Worm (Caenorhabditis elegans) whole organism, dauer: ENCODE data around the gene T25C12.3.

Experiments
- unc-62 ChIP-seq: sonication (generic microtip); optimal IDR thresholded peaks from 2 replicates; lab custom pipeline; 2017; ENCODE audit warnings: missing biosample characterization, missing genetic modification reagents, missing genetic modification characterization

Gene T25C12.3

ce11 chrX:11509547-11509946 lies 9.7 kb upstream of the T25C12.3 start:
- no peak for TF ChIP-seq unc-62 (GFP tag; lab: Kevin White, UChicago)

DNA sequence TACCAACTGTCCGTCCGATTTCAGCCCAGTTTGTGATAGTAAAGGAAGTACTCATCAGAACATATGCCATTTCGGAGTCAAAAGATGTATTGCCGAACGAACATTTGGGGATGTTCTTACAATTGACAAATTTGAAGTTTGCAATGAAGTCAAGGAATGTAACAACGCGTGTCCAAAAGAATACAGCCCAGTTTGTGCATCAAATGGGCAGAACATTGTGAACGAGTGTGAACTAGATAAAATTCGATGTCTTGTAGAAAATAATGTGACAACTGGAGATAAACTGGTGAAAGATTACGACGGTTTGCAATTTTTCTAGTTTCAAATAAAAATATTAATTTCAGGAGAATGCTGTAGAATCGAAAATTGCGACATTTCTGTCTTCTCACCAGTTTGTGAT lies 8.0 kb upstream of the T25C12.3 start:
- TF ChIP-seq unc-62 (GFP tag; lab: Kevin White, UChicago) = no peak

ce11 chrX:11501967-11502366 lies 2.2 kb upstream of the T25C12.3 start, which contains the start of gene F29G6.1:
Gene F29G6.1 (plus strand): TSS chrX:11502267.
- no peak for TF ChIP-seq unc-62 (GFP tag; lab: Kevin White, UChicago)

DNA sequence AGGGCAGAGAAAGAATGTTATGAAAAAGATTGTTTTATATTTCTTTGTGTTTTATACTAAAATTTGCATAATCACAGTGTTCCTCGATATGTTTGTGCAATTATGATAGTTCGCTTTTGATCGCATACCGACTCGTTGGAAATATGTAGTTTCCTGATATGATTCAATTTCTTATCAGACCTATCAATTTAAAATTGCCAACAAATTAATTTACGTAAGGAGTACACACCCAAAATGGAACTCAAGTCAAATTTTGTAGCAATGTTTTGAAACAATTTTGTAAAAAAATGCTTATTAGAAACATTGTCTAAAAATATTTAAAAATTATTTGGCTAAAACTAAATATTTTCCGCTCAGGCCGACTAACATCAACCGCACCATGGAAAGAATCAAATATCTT lies 790 bp upstream of the T25C12.3 start:
- no peak for TF ChIP-seq unc-62 (GFP tag; lab: Kevin White, UChicago)

DNA sequence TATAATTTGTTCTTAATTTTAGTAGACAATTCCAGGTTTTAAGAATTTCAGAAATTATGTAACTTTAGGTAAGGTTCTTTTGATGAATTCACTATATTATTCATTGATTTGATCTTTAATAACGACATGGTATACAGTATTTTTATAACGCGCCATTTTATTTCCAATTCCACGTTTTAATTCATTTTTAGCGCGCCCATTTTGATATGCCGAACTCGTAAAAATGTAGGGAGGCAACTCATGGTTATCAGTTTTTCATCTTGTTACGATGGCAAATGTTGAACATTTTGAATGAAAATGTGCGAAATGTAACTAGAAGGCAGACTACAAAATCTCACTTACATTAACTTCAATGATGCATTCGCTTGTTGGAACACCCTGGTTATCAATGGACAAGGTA lies 928 bp downstream of the T25C12.3 start:
- TF ChIP-seq unc-62 (GFP tag; lab: Kevin White, UChicago) = no peak

DNA sequence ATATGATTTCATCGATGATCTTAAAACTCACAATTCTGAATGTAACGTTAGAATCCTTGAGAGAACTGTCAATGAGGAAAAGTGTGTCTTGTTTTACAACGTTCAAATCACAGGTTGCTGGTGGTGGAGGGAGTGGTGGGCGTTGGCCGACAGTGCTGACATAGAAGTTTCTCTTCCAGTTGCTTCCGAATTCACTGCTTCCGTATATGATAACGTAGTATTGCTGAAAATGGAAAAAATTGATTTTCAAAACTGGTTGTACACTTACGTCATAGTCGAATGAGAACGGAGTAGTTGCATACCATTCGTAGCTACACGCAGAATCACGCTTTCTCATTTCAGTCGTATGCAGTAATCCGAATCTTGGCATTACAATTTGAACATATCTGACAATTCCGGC lies 8.0 kb downstream of the T25C12.3 start:
- TF ChIP-seq unc-62 (GFP tag; lab: Kevin White, UChicago) = no peak

ce11 chrX:11489830-11490229 lies 10.0 kb downstream of the T25C12.3 start, which contains the start of gene spp-21:
Gene spp-21 (plus strand): TSS chrX:11490130.
- TF ChIP-seq unc-62 (GFP tag; lab: Kevin White, UChicago) = no peak

DNA sequence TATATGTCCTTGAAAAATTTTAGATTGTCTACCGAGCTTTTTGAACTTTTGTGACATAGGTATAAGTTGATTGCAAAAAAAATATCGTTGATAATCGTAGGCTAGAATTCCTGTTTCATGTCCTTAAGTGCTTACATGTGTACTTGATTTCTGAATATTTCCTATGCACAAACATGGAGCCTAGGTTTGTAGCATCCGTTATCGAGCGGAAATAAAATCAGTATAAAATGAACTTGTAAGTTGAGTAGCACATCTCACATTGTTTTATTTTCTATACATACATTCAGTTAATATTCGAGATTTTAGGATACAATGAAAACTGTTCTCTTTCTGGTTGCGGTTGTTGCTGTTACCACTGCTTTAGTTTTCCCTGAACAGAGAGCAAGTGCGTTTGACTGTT lies 12.3 kb downstream of the T25C12.3 start, which contains the start of gene spp-9:
Gene spp-9, plus strand, starts transcription at position 301 of the 400 bp plus-strand sequence.
- no peak for TF ChIP-seq unc-62 (GFP tag; lab: Kevin White, UChicago)

DNA sequence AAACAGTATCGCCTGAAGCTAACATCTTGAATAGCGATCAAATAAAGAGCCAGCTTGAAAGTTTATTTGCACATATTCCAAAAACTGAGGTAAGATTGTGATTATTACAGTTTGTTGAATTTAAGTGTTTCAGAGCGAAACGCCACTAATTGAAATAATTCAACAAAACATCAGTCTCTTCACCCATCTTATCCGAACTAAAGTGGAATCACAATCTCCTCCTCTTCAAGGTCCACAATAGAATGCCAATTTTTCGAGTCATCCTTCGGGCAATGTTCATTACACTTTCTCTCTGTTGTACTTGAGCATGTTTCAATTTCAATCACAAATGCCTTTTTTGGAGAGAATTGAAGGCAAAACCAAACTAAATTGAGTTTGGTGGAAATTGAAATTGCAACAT lies 15.8 kb downstream of the T25C12.3 start:
- TF ChIP-seq unc-62 (GFP tag; lab: Kevin White, UChicago) = no peak

DNA sequence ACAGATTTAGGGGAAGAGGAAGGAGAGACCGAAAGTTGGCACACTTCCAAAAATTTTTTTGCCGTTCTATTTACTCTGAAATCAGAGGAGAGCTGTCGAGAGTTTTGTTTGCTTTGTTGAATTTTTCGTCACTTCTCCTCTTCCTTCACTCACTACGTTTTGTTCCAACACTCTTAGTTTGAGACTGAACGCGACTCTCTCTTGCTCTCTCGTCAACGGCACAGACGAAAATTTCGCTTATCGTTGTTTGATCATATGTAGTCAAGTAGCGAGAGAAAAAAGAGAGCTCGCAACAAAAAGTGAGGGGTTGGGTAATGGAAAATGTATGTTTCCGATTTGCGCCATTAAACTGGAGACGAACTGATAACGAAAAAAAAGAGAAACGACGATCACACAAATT lies 17.2 kb downstream of the T25C12.3 start:
- TF ChIP-seq unc-62 (GFP tag; lab: Kevin White, UChicago) = no peak

DNA sequence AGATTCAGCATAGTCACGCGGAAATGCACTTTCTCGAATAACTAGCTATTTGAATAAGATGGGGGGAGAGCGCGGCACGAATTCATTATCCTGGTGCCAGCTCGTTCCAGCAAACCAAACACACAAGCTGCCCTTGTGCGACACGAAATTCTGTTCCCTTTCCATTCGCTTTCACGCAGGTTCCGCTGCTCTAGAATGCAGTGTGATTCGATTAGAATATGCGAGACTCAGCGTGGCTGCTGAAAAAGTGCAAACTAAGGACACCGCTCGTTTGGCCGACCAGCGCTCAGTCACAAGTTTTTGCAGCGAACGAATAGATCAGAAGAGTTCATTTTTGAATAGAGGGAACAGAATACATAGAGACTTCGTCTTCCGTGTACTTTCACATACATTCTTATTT lies 17.7 kb downstream of the T25C12.3 start:
- TF ChIP-seq unc-62 (GFP tag; lab: Kevin White, UChicago) = no peak

- TF ChIP-seq unc-62 (GFP tag; lab: Kevin White, UChicago) = no peak
These were observed 18.0 kb downstream of the T25C12.3 start for ce11 chrX:11481825-11482093.

- no peak for TF ChIP-seq unc-62 (GFP tag; lab: Kevin White, UChicago)
These were observed 18.6 kb downstream of the T25C12.3 start for ce11 chrX:11480990-11481824.

ce11 chrX:11480032-11480431 lies 19.8 kb downstream of the T25C12.3 start:
- TF ChIP-seq unc-62 (GFP tag; lab: Kevin White, UChicago) = no peak

- TF ChIP-seq unc-62 (GFP tag; lab: Kevin White, UChicago) = no peak
These were observed 20.4 kb downstream of the T25C12.3 start for ce11 chrX:11479321-11479863.

- no peak for TF ChIP-seq unc-62 (GFP tag; lab: Kevin White, UChicago)
These were observed 21.0 kb downstream of the T25C12.3 start for ce11 chrX:11478758-11479157.

ce11 chrX:11477748-11478147 lies 22.1 kb downstream of the T25C12.3 start:
- no peak for TF ChIP-seq unc-62 (GFP tag; lab: Kevin White, UChicago)
